Fruit fly (Drosophila melanogaster): ENCODE measurements around the gene Cubn2.
A peak's percentile ranks its signal among the peaks of the same experiment; 100 is the strongest.

The Cubn2 gene

dm6 chr3L:11825560-11826153 lies 11.1 kb upstream of the Cubn2 start, which contains the start of gene CG32095 (continued):
- TF ChIP-seq hbn (GFP tag; IDR thresholded peaks at IDR 0.05; ENCODE audit: partially characterized antibody) (peak; percentile 74), knrl (GFP tag; IDR thresholded peaks at IDR 0.05; ENCODE audit: partially characterized antibody) (peak; percentile 70; the same call in 2 of the 3 replicates), CG3995 (GFP tag; optimal IDR thresholded peaks at IDR 0.05) (peak; percentile 92), phol (tag; optimal IDR thresholded peaks at IDR 0.05) (peak; percentile 12), vnd (GFP tag; IDR thresholded peaks at IDR 0.05; ENCODE audit: partially characterized antibody) (peak; percentile 66; the same call in 2 of the 3 replicates), CG11504 (tag; optimal IDR thresholded peaks at IDR 0.05) (peak; percentile 27), CG17361 (GFP tag; IDR thresholded peaks at IDR 0.05) (0 out of 3 replicates have a peak, but pooled peaks have one; percentile 12), inv (GFP tag; IDR thresholded peaks at IDR 0.05; ENCODE audit: partially characterized antibody) (peak; percentile 67), tna (GFP tag; IDR thresholded peaks at IDR 0.05; ENCODE audit: partially characterized antibody) (peak; percentile 48; the same call in 1 of the 2 replicates), Opbp (GFP tag; IDR thresholded peaks at IDR 0.05; ENCODE audit: partially characterized antibody) (peak; percentile 76; the same call in 2 of the 3 replicates), Myb (GFP tag; optimal IDR thresholded peaks at IDR 0.05) (peak; percentile 34), bsh (GFP tag; optimal IDR thresholded peaks at IDR 0.05) (no peak), dpn (GFP tag; optimal IDR thresholded peaks at IDR 0.05) (no peak), Dp (GFP tag; optimal IDR thresholded peaks at IDR 0.05) (peak; percentile 55), mld (GFP tag; IDR thresholded peaks at IDR 0.05; ENCODE audit: partially characterized antibody) (peak; percentile 56; the same call in 1 of the 3 replicates), ERR (GFP tag; optimal IDR thresholded peaks at IDR 0.05) (no peak), ap (GFP tag; IDR thresholded peaks at IDR 0.05) (no peak), CG34224 (GFP tag; IDR thresholded peaks at IDR 0.05; ENCODE audit: partially characterized antibody) (peak; percentile 80), CG14965 (GFP tag; optimal IDR thresholded peaks at IDR 0.05; ENCODE audit: borderline replicate concordance) (no peak), Dll (GFP tag; IDR thresholded peaks at IDR 0.05; ENCODE audit: partially characterized antibody) (peak; percentile 88), CG14860 (GFP tag; IDR thresholded peaks at IDR 0.05; ENCODE audit: partially characterized antibody) (peak; percentile 70; the same call in 2 of the 3 replicates), nerfin-2 (GFP tag; IDR thresholded peaks at IDR 0.05; ENCODE audit: partially characterized antibody) (peak; percentile 60; the same call in 1 of the 2 replicates), Scr (GFP tag; IDR thresholded peaks at IDR 0.05; ENCODE audit: partially characterized antibody) (peak; percentile 87), org-1 (GFP tag; optimal IDR thresholded peaks at IDR 0.05) (no peak), CG13287 (GFP tag; IDR thresholded peaks at IDR 0.05; ENCODE audit: partially characterized antibody) (peak; percentile 90), CG1647 (GFP tag; optimal IDR thresholded peaks at IDR 0.05) (no peak), MESR4 (GFP tag; optimal IDR thresholded peaks at IDR 0.05) (peak; percentile 40), CG2129 (GFP tag; IDR thresholded peaks at IDR 0.05; ENCODE audit: partially characterized antibody) (peak; percentile 53), Fer3 (tag; optimal IDR thresholded peaks at IDR 0.05) (no peak), sna (GFP tag; IDR thresholded peaks at IDR 0.05; ENCODE audit: partially characterized antibody) (peak; percentile 90), CG4820 (GFP tag; optimal IDR thresholded peaks at IDR 0.05) (no peak), chinmo (GFP tag; IDR thresholded peaks at IDR 0.05; ENCODE audit: partially characterized antibody) (0 out of 4 replicates have a peak, but pooled peaks have one; percentile 14), CG13296 (GFP tag; optimal IDR thresholded peaks at IDR 0.05) (no peak), CG4360 (GFP tag; IDR thresholded peaks at IDR 0.05) (peak; percentile 76), Bgb (GFP tag; IDR thresholded peaks at IDR 0.05; ENCODE audit: partially characterized antibody) (peak; percentile 79), CG16813 (GFP tag; IDR thresholded peaks at IDR 0.05; ENCODE audit: partially characterized antibody) (peak; percentile 76), CG10462 (GFP tag; optimal IDR thresholded peaks at IDR 0.05) (peak; percentile 28), CTCF (GFP tag; optimal IDR thresholded peaks at IDR 0.05) (no peak), CG14710 (tag; optimal IDR thresholded peaks at IDR 0.05) (peak; percentile 17), Sry-δ (GFP tag; optimal IDR thresholded peaks at IDR 0.05) (peak; percentile 77)
